Worm (Caenorhabditis elegans) whole organism, early embryonic: ENCODE data around the gene F37H8.6.

ENCODE experiments used
- ama-1 ChIP-seq: fragments of 150-350 bp; optimal IDR thresholded peaks from 2 replicates; lab custom pipeline; 2014
- tbx-11 ChIP-seq: fragments of 200-800 bp; sonication (Bioruptor generic); IDR thresholded peaks from 2 replicates; pipeline ENCODE4 v1.3.6; 2022; ENCODE audit warnings: missing genetic modification characterization, missing compliant biosample characterization
- tra-4 ChIP-seq: sonication (generic microtip); optimal IDR thresholded peaks from 2 replicates; lab custom pipeline; 2017; ENCODE audit warnings: missing genetic modification characterization, missing compliant biosample characterization

DNA sequence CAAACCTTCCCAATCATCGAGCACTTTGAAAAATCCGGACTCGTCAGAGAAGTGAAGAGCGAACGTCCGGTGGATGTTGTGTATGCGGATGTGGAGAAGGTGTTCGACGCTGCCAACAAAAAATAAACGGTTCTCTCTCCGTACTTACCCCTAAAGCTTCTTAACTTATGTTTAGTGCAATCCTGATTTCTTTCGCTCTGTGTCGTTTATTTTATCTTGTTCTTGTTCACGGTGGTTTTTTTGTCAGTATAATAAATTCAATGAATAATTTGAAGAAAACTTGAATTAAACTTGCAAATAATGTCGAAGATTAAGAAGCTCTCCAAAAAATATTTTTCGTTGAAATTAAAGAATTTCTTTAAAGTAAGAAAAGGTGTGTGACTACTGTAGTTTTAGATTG, 48.3 kb downstream of the F37H8.6 start, which contains the start of gene F40F8.3:
- TF ChIP-seq ama-1 (lab: Kevin White, UChicago) (no peak), tra-4 (no peak), tbx-11 (no peak)
